Worm (Caenorhabditis elegans): ENCODE results near the gene srg-62.
A peak's percentile ranks its signal among the peaks of the same experiment; 100 is the strongest.

The srg-62 gene

ce11 chrV:2750006-2750405, 7.8 kb upstream of the srg-62 start, which contains the start of gene srx-24:
srx-24 (minus strand) TSS chrV:2750106.
- TF ChIP-seq ceh-8 (GFP tag; optimal IDR thresholded peaks at IDR 0.05) (no peak), efl-1 (optimal IDR thresholded peaks at IDR 0.05) (no peak), efl-1 (GFP tag; optimal IDR thresholded peaks at IDR 0.05 in 1 of 2) (peak in 1 of 2 experiments; percentile 7)

- no peak for TF ChIP-seq skn-1 (tag; optimal IDR thresholded peaks at IDR 0.05)
- no peak for TF ChIP-seq fkh-10 (GFP tag; optimal IDR thresholded peaks at IDR 0.05)
- TF ChIP-seq ceh-90 (tag; optimal IDR thresholded peaks at IDR 0.05): no peak
- TF ChIP-seq ceh-8 (GFP tag; optimal IDR thresholded peaks at IDR 0.05): no peak
- no peak for TF ChIP-seq rnt-1 (tag; optimal IDR thresholded peaks at IDR 0.05)
- TF ChIP-seq fkh-4 (tag; optimal IDR thresholded peaks at IDR 0.05; ENCODE audit: borderline replicate concordance): no peak
- TF ChIP-seq pqm-1 (tag; optimal IDR thresholded peaks at IDR 0.05): no peak
- TF ChIP-seq nhr-84 (tag; optimal IDR thresholded peaks at IDR 0.05): no peak
- TF ChIP-seq fos-1 (tag; optimal IDR thresholded peaks at IDR 0.05): no peak
Measured at ce11 chrV:2746404-2746803, 4.2 kb upstream of the srg-62 start.

- TF ChIP-seq lin-13 (GFP tag; optimal IDR thresholded peaks at IDR 0.05): no peak
Measured at ce11 chrV:2740228-2740627, 2.0 kb downstream of the srg-62 start, which contains the start of gene srg-61. srg-61 (minus strand) TSS chrV:2740328.

ce11 chrV:2739607-2740006, 2.6 kb downstream of the srg-62 start:
- TF ChIP-seq unc-98 (GFP tag; IDR thresholded peaks at IDR 0.05) (no peak), dpl-1 (GFP tag; optimal IDR thresholded peaks at IDR 0.05) (no peak), aha-1 (tag; optimal IDR thresholded peaks at IDR 0.05) (no peak), snpc-4 (tag; optimal IDR thresholded peaks at IDR 0.05) (peak; percentile 63), nhr-77 (tag; optimal IDR thresholded peaks at IDR 0.05) (no peak)

- TF ChIP-seq nhr-237 (tag; optimal IDR thresholded peaks at IDR 0.05) (no peak), fkh-8 (tag; optimal IDR thresholded peaks at IDR 0.05) (peak; percentile 18)
Measured at ce11 chrV:2738174-2738573, 4.0 kb downstream of the srg-62 start, which contains the start of gene srg-56. srg-56 (minus strand) TSS chrV:2738274.

- TF ChIP-seq lin-14 (GFP tag; optimal IDR thresholded peaks at IDR 0.05) (no peak), sup-37 (GFP tag; optimal IDR thresholded peaks at IDR 0.05) (no peak), isw-1 (GFP tag; IDR thresholded peaks at IDR 0.05) (no peak), nhr-85 (tag) (no peak), dsc-1 (tag; optimal IDR thresholded peaks at IDR 0.05) (no peak), pax-3 (tag; optimal IDR thresholded peaks at IDR 0.05) (no peak), nhr-84 (tag; optimal IDR thresholded peaks at IDR 0.05) (no peak), nhr-20 (tag; optimal IDR thresholded peaks at IDR 0.05) (no peak), ceh-90 (tag; optimal IDR thresholded peaks at IDR 0.05) (no peak), fkh-8 (tag; optimal IDR thresholded peaks at IDR 0.05) (no peak), ztf-11 (tag; optimal IDR thresholded peaks at IDR 0.05) (no peak)
Measured at ce11 chrV:2734360-2734759, 7.8 kb downstream of the srg-62 start, which contains the start of gene srg-57. srg-57 (minus strand) TSS chrV:2734460.

- TF ChIP-seq fkh-8 (tag; optimal IDR thresholded peaks at IDR 0.05): no peak
- TF ChIP-seq nhr-19 (GFP tag; conservative IDR thresholded peaks at IDR 0.05): no peak
- no peak for TF ChIP-seq lin-15B (tag; optimal IDR thresholded peaks at IDR 0.05)
- TF ChIP-seq pqm-1 (tag; optimal IDR thresholded peaks at IDR 0.05): no peak
- no peak for TF ChIP-seq ets-5 (GFP tag; IDR thresholded peaks at IDR 0.05)
- peak; percentile 8 for TF ChIP-seq ama-1 (optimal IDR thresholded peaks at IDR 0.05)
- TF ChIP-seq lin-35 (GFP tag; optimal IDR thresholded peaks at IDR 0.05): no peak
- TF ChIP-seq nhr-20 (tag; optimal IDR thresholded peaks at IDR 0.05): no peak
- no peak for TF ChIP-seq mef-2 (tag; optimal IDR thresholded peaks at IDR 0.05)
- no peak for TF ChIP-seq hlh-17 (GFP tag; optimal IDR thresholded peaks at IDR 0.05; ENCODE audit: borderline replicate concordance)
- no peak for TF ChIP-seq tbx-2 (tag; optimal IDR thresholded peaks at IDR 0.05)
- TF ChIP-seq ceh-90 (tag; optimal IDR thresholded peaks at IDR 0.05): no peak
- TF ChIP-seq lin-13 (GFP tag; optimal IDR thresholded peaks at IDR 0.05): no peak
- TF ChIP-seq xbp-1 (tag; optimal IDR thresholded peaks at IDR 0.05): no peak
- TF ChIP-seq nhr-90 (tag; optimal IDR thresholded peaks at IDR 0.05; ENCODE audit: poor library complexity): peak; percentile 43
- TF ChIP-seq ceh-82 (tag; optimal IDR thresholded peaks at IDR 0.05): no peak
- peak; percentile 98 for TF ChIP-seq elt-2 (tag; optimal IDR thresholded peaks at IDR 0.05)
- no peak for TF ChIP-seq nhr-76 (tag; optimal IDR thresholded peaks at IDR 0.05)
- TF ChIP-seq nhr-84 (tag; optimal IDR thresholded peaks at IDR 0.05): no peak
- no peak for TF ChIP-seq zag-1 (tag; optimal IDR thresholded peaks at IDR 0.05)
Measured at ce11 chrV:2730784-2731480, 11.3 kb downstream of the srg-62 start, which contains the start of gene dod-3. dod-3 (minus strand) TSS chrV:2731098.
